Fruit fly (Drosophila melanogaster): Measurements from ENCODE around the gene Sfp24C1.

Sfp24C1 gene

DNA sequence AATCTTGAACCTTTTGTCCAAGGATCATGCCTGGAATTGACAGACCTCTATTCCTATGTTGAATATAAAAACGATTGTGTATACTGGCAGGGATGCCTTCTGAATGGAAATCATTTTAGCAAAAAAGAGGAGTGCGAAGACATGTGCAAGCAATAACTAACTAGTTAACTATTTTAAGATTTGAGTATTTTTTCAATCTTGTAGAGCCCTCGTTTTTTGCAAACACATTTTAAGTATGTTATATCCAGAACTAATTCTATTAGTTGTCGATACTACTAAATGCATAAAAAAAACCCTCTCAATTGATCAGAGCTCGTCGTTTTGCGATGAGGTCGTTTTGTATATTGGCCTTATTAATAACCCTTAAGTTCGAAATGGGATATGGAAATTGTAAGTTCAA is at the start of gene Sfp24C1:
Sfp24C1 (plus strand) TSS at position 301 of the 400 bp plus-strand sequence.
- TF ChIP-seq br (GFP tag; optimal IDR thresholded peaks at IDR 0.05): no peak
- TF ChIP-seq Abd-B (GFP tag; optimal IDR thresholded peaks at IDR 0.05): no peak
- no peak for TF ChIP-seq fru (GFP tag; optimal IDR thresholded peaks at IDR 0.05)
- no peak for TF ChIP-seq sv (GFP tag; optimal IDR thresholded peaks at IDR 0.05)
- no peak for TF ChIP-seq Dif (GFP tag; optimal IDR thresholded peaks at IDR 0.05; ENCODE audit: partially characterized antibody)
- no peak for TF ChIP-seq jim (GFP tag; optimal IDR thresholded peaks at IDR 0.05)
- no peak for TF ChIP-seq psq (GFP tag; optimal IDR thresholded peaks at IDR 0.05)
- TF ChIP-seq OdsH (GFP tag; optimal IDR thresholded peaks at IDR 0.05): no peak
- no peak for TF ChIP-seq CG9705 (GFP tag; optimal IDR thresholded peaks at IDR 0.05)
- no peak for TF ChIP-seq brk (GFP tag; optimal IDR thresholded peaks at IDR 0.05)

DNA sequence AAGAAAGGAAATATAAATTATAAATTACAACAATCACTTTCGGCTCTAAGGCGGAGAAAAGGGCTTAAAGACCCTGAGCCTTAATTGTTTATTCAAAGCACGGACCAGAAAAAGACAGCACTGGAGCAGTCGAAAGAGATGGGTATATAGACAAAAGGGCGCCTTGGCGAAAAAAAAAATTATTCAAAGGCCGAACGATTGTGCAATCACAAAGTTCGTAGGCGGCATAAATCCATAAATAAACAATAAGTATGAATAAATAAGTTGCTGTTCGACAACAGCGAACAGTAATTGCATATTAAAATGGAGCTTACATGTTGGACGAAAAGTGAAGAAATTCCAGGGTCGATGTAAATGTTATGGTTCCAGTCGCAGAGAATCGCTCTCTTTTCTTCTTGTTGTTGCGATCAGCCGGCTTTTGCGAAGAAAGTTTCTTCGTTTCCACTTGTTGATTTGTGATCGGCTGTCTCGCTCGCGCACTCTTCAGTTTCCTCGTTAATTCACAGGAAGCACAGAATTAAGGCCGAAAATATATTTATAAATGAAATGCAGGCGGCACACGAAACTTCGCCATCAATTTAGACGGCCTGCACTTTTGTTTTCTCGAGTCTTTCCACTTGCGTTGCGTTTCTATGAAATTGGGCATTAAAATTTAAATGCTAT is 45.4 kb upstream of the Sfp24C1 start:
- no peak for TF ChIP-seq rgr (GFP tag; optimal IDR thresholded peaks at IDR 0.05)
- TF ChIP-seq Sp1 (GFP tag; optimal IDR thresholded peaks at IDR 0.05): no peak
- TF ChIP-seq OdsH (GFP tag; optimal IDR thresholded peaks at IDR 0.05): no peak
- TF ChIP-seq dsf (GFP tag; optimal IDR thresholded peaks at IDR 0.05; ENCODE audit: borderline replicate concordance): no peak
- TF ChIP-seq woc (GFP tag; optimal IDR thresholded peaks at IDR 0.05): no peak
- TF ChIP-seq Abd-B (GFP tag; optimal IDR thresholded peaks at IDR 0.05): no peak
- no peak for TF ChIP-seq N (GFP tag; optimal IDR thresholded peaks at IDR 0.05)
- no peak for TF ChIP-seq sv (GFP tag; optimal IDR thresholded peaks at IDR 0.05)

DNA sequence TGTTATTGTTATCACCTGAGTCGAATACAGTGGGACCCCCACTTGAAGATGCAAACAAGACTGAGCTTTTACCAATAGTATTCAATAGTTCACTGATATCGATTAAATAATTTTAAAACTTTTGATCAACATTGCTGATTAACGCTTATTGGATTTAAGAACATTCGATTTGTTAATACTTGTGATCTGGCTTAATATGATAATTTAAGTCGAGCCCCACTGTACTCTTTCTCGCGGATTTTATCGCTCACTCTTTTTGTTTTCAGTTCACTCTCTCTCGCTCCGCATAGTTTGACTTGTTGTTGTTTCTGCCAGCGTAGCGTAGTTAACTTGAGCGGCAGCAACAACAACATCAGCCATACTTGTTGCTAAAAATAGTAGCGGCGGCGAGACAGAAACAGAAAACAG is 44.8 kb upstream of the Sfp24C1 start:
- TF ChIP-seq Hr78 (GFP tag; optimal IDR thresholded peaks at IDR 0.05) (no peak), Sp1 (GFP tag; optimal IDR thresholded peaks at IDR 0.05) (peak; percentile 99), dmrt93B (GFP tag; optimal IDR thresholded peaks at IDR 0.05) (peak; percentile 97), ey (GFP tag; optimal IDR thresholded peaks at IDR 0.05) (peak; percentile 99), Dfd (GFP tag; optimal IDR thresholded peaks at IDR 0.05) (no peak), br (GFP tag; optimal IDR thresholded peaks at IDR 0.05) (peak; percentile 99), Hnf4 (GFP tag; optimal IDR thresholded peaks at IDR 0.05) (peak; percentile 99), woc (GFP tag; optimal IDR thresholded peaks at IDR 0.05) (peak; percentile 99), CrebA (GFP tag; optimal IDR thresholded peaks at IDR 0.05; ENCODE audit: borderline replicate concordance) (peak; percentile 96), Dif (GFP tag; optimal IDR thresholded peaks at IDR 0.05; ENCODE audit: partially characterized antibody) (no peak), HLH106 (tag; optimal IDR thresholded peaks at IDR 0.05) (peak; percentile 99), foxo (GFP tag; optimal IDR thresholded peaks at IDR 0.05) (peak; percentile 97 to 99), OdsH (GFP tag; optimal IDR thresholded peaks at IDR 0.05) (peak; percentile 99), Abd-B (GFP tag; optimal IDR thresholded peaks at IDR 0.05) (no peak), h (GFP tag; optimal IDR thresholded peaks at IDR 0.05) (peak; percentile 99), pan (optimal IDR thresholded peaks at IDR 0.05) (no peak), fru (GFP tag; optimal IDR thresholded peaks at IDR 0.05) (peak; percentile 99), sage (GFP tag; optimal IDR thresholded peaks at IDR 0.05) (peak; percentile 96), GATAd (GFP tag; optimal IDR thresholded peaks at IDR 0.05) (peak; percentile 72), rgr (GFP tag; optimal IDR thresholded peaks at IDR 0.05) (peak; percentile 99), Jra (GFP tag; optimal IDR thresholded peaks at IDR 0.05) (peak; percentile 94), CG9705 (GFP tag; optimal IDR thresholded peaks at IDR 0.05) (peak; percentile 99), psq (GFP tag; optimal IDR thresholded peaks at IDR 0.05) (peak; percentile 98), Myc (optimal IDR thresholded peaks at IDR 0.05) (no peak), Hr83 (GFP tag; optimal IDR thresholded peaks at IDR 0.05; ENCODE audit: poor library complexity, severe bottlenecking) (peak; percentile 80), brk (GFP tag; optimal IDR thresholded peaks at IDR 0.05) (peak; percentile 96), jim (GFP tag; optimal IDR thresholded peaks at IDR 0.05) (peak; percentile 61), CG32264 (GFP tag; optimal IDR thresholded peaks at IDR 0.05) (peak; percentile 96), dsf (GFP tag; optimal IDR thresholded peaks at IDR 0.05; ENCODE audit: borderline replicate concordance) (peak; percentile 91), sv (GFP tag; optimal IDR thresholded peaks at IDR 0.05) (peak; percentile 97), Mio (GFP tag; optimal IDR thresholded peaks at IDR 0.05) (peak; percentile 90), lola (GFP tag; optimal IDR thresholded peaks at IDR 0.05) (no peak), Rel (GFP tag; optimal IDR thresholded peaks at IDR 0.05) (peak; percentile 93), Rel (tag; optimal IDR thresholded peaks at IDR 0.05) (peak; percentile 95), tai (GFP tag; optimal IDR thresholded peaks at IDR 0.05) (peak; percentile 96)

Measured in whole organism, wandering third instar larva.